Worm (Caenorhabditis elegans) whole organism, L3 larva: ENCODE measurements around the gene C46C2.5.

Experiments used
- R02D3.7 ChIP-seq: fragments of 150-350 bp; optimal IDR thresholded peaks from 2 replicates; lab custom pipeline; 2014; ENCODE audit warnings: missing biosample characterization, missing genetic modification characterization
- aly-2 ChIP-seq: fragments of 150-350 bp; optimal IDR thresholded peaks from 2 replicates; lab custom pipeline; 2014; ENCODE audit warnings: missing biosample characterization, missing genetic modification characterization
- fkh-10 ChIP-seq: sonication (generic microtip); optimal IDR thresholded peaks from 2 replicates; lab custom pipeline; 2017; ENCODE audit warnings: missing biosample characterization, missing genetic modification reagents, missing genetic modification characterization
- nfya-1 ChIP-seq: sonication (generic microtip); optimal IDR thresholded peaks from 2 replicates; lab custom pipeline; 2017; ENCODE audit warnings: missing genetic modification characterization, mild to moderate bottlenecking, missing compliant biosample characterization, antibody characterized with exemption, moderate library complexity; ENCODE audit not compliant: insufficient read depth
- unc-39 ChIP-seq: sonication (generic microtip); optimal IDR thresholded peaks from 4 replicates; lab custom pipeline; 2017; ENCODE audit warnings: missing biosample characterization, missing genetic modification characterization
- ztf-11 ChIP-seq: fragments of 150-350 bp; optimal IDR thresholded peaks from 2 replicates; lab custom pipeline; 2014; ENCODE audit warnings: missing biosample characterization, missing genetic modification characterization
- ztf-4 ChIP-seq: fragments of 150-350 bp; optimal IDR thresholded peaks from 2 replicates; lab custom pipeline; 2014; ENCODE audit warnings: missing biosample characterization, missing genetic modification characterization

C46C2.5 gene

DNA sequence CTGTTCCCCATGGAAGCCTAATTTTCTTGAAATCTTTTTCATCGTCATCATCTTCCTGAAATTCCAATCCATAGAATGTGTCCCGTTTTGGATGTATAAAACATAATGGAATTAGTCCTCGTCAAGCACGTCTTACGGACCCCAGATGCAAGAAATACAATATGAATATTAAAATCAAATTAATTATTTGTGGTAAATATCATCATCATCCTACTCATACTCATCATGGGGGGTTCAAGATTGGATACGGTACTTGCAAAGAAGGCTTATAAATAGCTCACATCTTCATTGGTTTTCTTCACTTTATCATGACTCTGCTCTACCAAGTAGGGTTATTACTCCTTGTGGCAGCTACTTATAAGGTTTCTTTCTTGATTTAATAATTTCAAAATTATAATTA lies 48.0 kb downstream of the C46C2.5 start, which contains the start of gene flp-1:
Gene flp-1 (plus strand): TSS at position 301 of the 400 bp plus-strand sequence.
- TF ChIP-seq unc-39 (tag; lab: Kevin White, UChicago) (no peak), ztf-11 (tag; lab: Kevin White, UChicago) (no peak), R02D3.7 (tag; lab: Kevin White, UChicago) (no peak), nfya-1 (tag; lab: Kevin White, UChicago) (no peak), aly-2 (no peak), fkh-10 (GFP tag; lab: Kevin White, UChicago) (no peak), ztf-4 (tag; lab: Kevin White, UChicago) (no peak)
